Worm (Caenorhabditis elegans) whole organism, early embryonic: ENCODE data around the gene din-1.

Experiments
- B0310.2 ChIP-seq: sonication (generic microtip); optimal IDR thresholded peaks from 2 replicates; lab custom pipeline; 2016; ENCODE audit warnings: mild to moderate bottlenecking, missing genetic modification characterization, missing compliant biosample characterization
- F13C5.2 ChIP-seq: sonication (generic microtip); optimal IDR thresholded peaks from 2 replicates; lab custom pipeline; 2017; ENCODE audit warnings: mild to moderate bottlenecking, missing genetic modification characterization, inconsistent platforms, missing compliant biosample characterization
- aly-1 ChIP-seq: sonication (generic microtip); optimal IDR thresholded peaks from 2 replicates; lab custom pipeline; 2016; ENCODE audit warnings: missing genetic modification characterization, missing compliant biosample characterization
- ama-1 ChIP-seq: fragments of 150-350 bp; optimal IDR thresholded peaks from 2 replicates; lab custom pipeline; 2014
- ceh-13 ChIP-seq: fragments of 200-800 bp; sonication (Bioruptor generic); optimal IDR thresholded peaks from 2 replicates; lab custom pipeline; 2018; ENCODE audit warnings: mild to moderate bottlenecking, missing genetic modification characterization, missing compliant biosample characterization
- ceh-36 ChIP-seq: sonication (generic microtip); optimal IDR thresholded peaks from 2 replicates; lab custom pipeline; 2016; ENCODE audit warnings: missing genetic modification characterization, inconsistent platforms, missing compliant biosample characterization
- ets-7 ChIP-seq: sonication (generic microtip); optimal IDR thresholded peaks from 2 replicates; lab custom pipeline; 2016; ENCODE audit warnings: missing genotype, missing genetic modification characterization, missing compliant biosample characterization
- flt-1 ChIP-seq: fragments of 200-800 bp; sonication (Bioruptor generic); IDR thresholded peaks from 2 replicates; pipeline ENCODE4 v1.3.6; 2022; ENCODE audit warnings: missing genetic modification characterization, missing compliant biosample characterization
- hmbx-1 ChIP-seq: sonication (generic microtip); optimal IDR thresholded peaks from 2 replicates; lab custom pipeline; 2016; ENCODE audit warnings: mild to moderate bottlenecking, missing genetic modification characterization, missing compliant biosample characterization
- hmg-4 ChIP-seq: fragments of 200-800 bp; sonication (Bioruptor generic); optimal IDR thresholded peaks from 2 replicates; lab custom pipeline; 2018; ENCODE audit warnings: mild to moderate bottlenecking, missing genetic modification characterization, missing compliant biosample characterization
- hnd-1 ChIP-seq: sonication (generic microtip); optimal IDR thresholded peaks from 2 replicates; lab custom pipeline; 2016; ENCODE audit warnings: missing genetic modification characterization, missing compliant biosample characterization
- pes-1 ChIP-seq: fragments of 200-800 bp; sonication (Bioruptor generic); IDR thresholded peaks from 2 replicates; pipeline ENCODE4 v1.3.6; 2022; ENCODE audit warnings: missing genetic modification reagents, missing genetic modification characterization, missing compliant biosample characterization
- scrt-1 ChIP-seq: fragments of 200-800 bp; sonication (Bioruptor generic); IDR thresholded peaks from 2 replicates; pipeline ENCODE4 v1.3.6; 2022; ENCODE audit warnings: missing genetic modification characterization, missing compliant biosample characterization
- sea-1 ChIP-seq: fragments of 200-800 bp; sonication (Bioruptor generic); conservative IDR thresholded peaks from 2 replicates; pipeline ENCODE4 v1.3.6; 2022; ENCODE audit warnings: missing genetic modification characterization, missing compliant biosample characterization
- tbx-11 ChIP-seq: fragments of 200-800 bp; sonication (Bioruptor generic); IDR thresholded peaks from 2 replicates; pipeline ENCODE4 v1.3.6; 2022; ENCODE audit warnings: missing genetic modification characterization, missing compliant biosample characterization
- tbx-37 ChIP-seq: fragments of 200-800 bp; sonication (Bioruptor generic); conservative IDR thresholded peaks from 2 replicates; pipeline ENCODE4 v1.3.6; 2022; ENCODE audit warnings: missing genetic modification reagents, missing genetic modification characterization, missing compliant biosample characterization
- tra-4 ChIP-seq: sonication (generic microtip); optimal IDR thresholded peaks from 2 replicates; lab custom pipeline; 2017; ENCODE audit warnings: missing genetic modification characterization, missing compliant biosample characterization

Gene din-1

ce11 chrII:11600711-11601110, 32.7 kb downstream of the din-1 start, which contains the start of gene F07A11.4:
Gene F07A11.4, plus strand, starts transcription at chrII:11601011.
- no peak for TF ChIP-seq ets-7 (tag; lab: Kevin White, UChicago)
- no peak for TF ChIP-seq B0310.2 (tag; lab: Kevin White, UChicago)
- TF ChIP-seq aly-1 (tag; lab: Kevin White, UChicago), result no peak
- TF ChIP-seq hmbx-1 (tag; lab: Kevin White, UChicago), result no peak
- no peak for TF ChIP-seq tra-4 (tag; lab: Kevin White, UChicago)
- TF ChIP-seq flt-1 (GFP tag; lab: Robert Waterston, UW), result no peak
- TF ChIP-seq F13C5.2 (tag; lab: Kevin White, UChicago), result no peak

- TF ChIP-seq tbx-37 (GFP tag; lab: Robert Waterston, UW) (no peak), flt-1 (GFP tag; lab: Robert Waterston, UW) (no peak), ets-7 (tag; lab: Kevin White, UChicago) (no peak), F13C5.2 (tag; lab: Kevin White, UChicago) (no peak), hnd-1 (tag; lab: Kevin White, UChicago) (no peak), tbx-11 (no peak), scrt-1 (GFP tag; lab: Robert Waterston, UW) (no peak), B0310.2 (tag; lab: Kevin White, UChicago) (no peak), ama-1 (no peak), hmg-4 (GFP tag; lab: Kevin White, UChicago) (no peak), sea-1 (GFP tag; lab: Robert Waterston, UW) (no peak)
Observed at ce11 chrII:11599751-11600150, 33.7 kb downstream of the din-1 start, which contains the start of gene npp-5. Gene npp-5, minus strand, starts transcription at chrII:11599809.

- TF ChIP-seq flt-1 (GFP tag; lab: Robert Waterston, UW) (no peak), tra-4 (tag; lab: Kevin White, UChicago) (no peak), aly-1 (tag; lab: Kevin White, UChicago) (no peak), tbx-11 (no peak), ceh-36 (tag; lab: Kevin White, UChicago) (no peak), ama-1 (no peak), hmbx-1 (tag; lab: Kevin White, UChicago) (no peak), B0310.2 (tag; lab: Kevin White, UChicago) (no peak), ets-7 (tag; lab: Kevin White, UChicago) (no peak), hmg-4 (GFP tag; lab: Kevin White, UChicago) (no peak), F13C5.2 (tag; lab: Kevin White, UChicago) (no peak), pes-1 (GFP tag; lab: Robert Waterston, UW) (no peak), scrt-1 (GFP tag; lab: Robert Waterston, UW) (no peak), tbx-37 (GFP tag; lab: Robert Waterston, UW) (no peak), ceh-13 (GFP tag; lab: Kevin White, UChicago) (no peak), hnd-1 (tag; lab: Kevin White, UChicago) (no peak), sea-1 (GFP tag; lab: Robert Waterston, UW) (no peak)
Observed at ce11 chrII:11596157-11596740, 37.2 kb downstream of the din-1 start.

ce11 chrII:11595368-11595996, 37.9 kb downstream of the din-1 start, which contains the start of gene gfat-1:
Gene gfat-1, minus strand, starts transcription at chrII:11595418.
- TF ChIP-seq F13C5.2 (tag; lab: Kevin White, UChicago), result no peak
- peak; percentile 6 for TF ChIP-seq hmg-4 (GFP tag; lab: Kevin White, UChicago)

- TF ChIP-seq tbx-11 (no peak), hnd-1 (tag; lab: Kevin White, UChicago) (no peak), aly-1 (tag; lab: Kevin White, UChicago) (no peak), ceh-13 (GFP tag; lab: Kevin White, UChicago) (no peak), flt-1 (GFP tag; lab: Robert Waterston, UW) (no peak), ets-7 (tag; lab: Kevin White, UChicago) (no peak), F13C5.2 (tag; lab: Kevin White, UChicago) (no peak), B0310.2 (tag; lab: Kevin White, UChicago) (no peak), sea-1 (GFP tag; lab: Robert Waterston, UW) (no peak), ceh-36 (tag; lab: Kevin White, UChicago) (no peak), hmg-4 (GFP tag; lab: Kevin White, UChicago) (no peak)
Observed at ce11 chrII:11592023-11592422, 41.4 kb downstream of the din-1 start, which contains the start of gene F07A11.1. Gene F07A11.1, minus strand, starts transcription at chrII:11592123.

ce11 chrII:11591558-11591957, 41.9 kb downstream of the din-1 start:
- no peak for TF ChIP-seq flt-1 (GFP tag; lab: Robert Waterston, UW)
- no peak for TF ChIP-seq ceh-36 (tag; lab: Kevin White, UChicago)
- no peak for TF ChIP-seq ets-7 (tag; lab: Kevin White, UChicago)
- no peak for TF ChIP-seq hnd-1 (tag; lab: Kevin White, UChicago)
- no peak for TF ChIP-seq tbx-11
- no peak for TF ChIP-seq B0310.2 (tag; lab: Kevin White, UChicago)
- no peak for TF ChIP-seq hmg-4 (GFP tag; lab: Kevin White, UChicago)
- TF ChIP-seq tbx-37 (GFP tag; lab: Robert Waterston, UW), result no peak
- TF ChIP-seq aly-1 (tag; lab: Kevin White, UChicago), result no peak
- no peak for TF ChIP-seq ama-1
- TF ChIP-seq pes-1 (GFP tag; lab: Robert Waterston, UW), result no peak
- TF ChIP-seq F13C5.2 (tag; lab: Kevin White, UChicago), result no peak
- TF ChIP-seq tra-4 (tag; lab: Kevin White, UChicago), result no peak
- no peak for TF ChIP-seq scrt-1 (GFP tag; lab: Robert Waterston, UW)

- TF ChIP-seq ceh-13 (GFP tag; lab: Kevin White, UChicago), result no peak
- no peak for TF ChIP-seq hmbx-1 (tag; lab: Kevin White, UChicago)
Observed at ce11 chrII:11588304-11588703, 45.1 kb downstream of the din-1 start.
